Fruit fly (Drosophila melanogaster) ovary, adult (tissue): ENCODE data around the gene zld.

ENCODE experiments used
- CG17801 ChIP-seq: fragments of 200-800 bp; optimal IDR thresholded peaks from 2 replicates; lab custom pipeline; 2019; ENCODE audit warnings: missing biosample characterization, mild to moderate bottlenecking, missing genetic modification characterization, moderate library complexity; ENCODE audit not compliant: partially characterized antibody

Gene zld

dm6 chrX:19782736-19783325 is 517 bp downstream of the zld start:
- TF ChIP-seq CG17801 (GFP tag; lab: Kevin White, UChicago), result no peak

- TF ChIP-seq CG17801 (GFP tag; lab: Kevin White, UChicago), result no peak
These were observed 1.5 kb downstream of the zld start for dm6 chrX:19781861-19782260.

dm6 chrX:19775055-19775645 is 8.2 kb downstream of the zld start:
- no peak for TF ChIP-seq CG17801 (GFP tag; lab: Kevin White, UChicago)

- TF ChIP-seq CG17801 (GFP tag; lab: Kevin White, UChicago), result no peak
These were observed 9.3 kb downstream of the zld start for dm6 chrX:19773734-19774702.

- no peak for TF ChIP-seq CG17801 (GFP tag; lab: Kevin White, UChicago)
These were observed 11.2 kb downstream of the zld start for dm6 chrX:19772002-19772622.

dm6 chrX:19769821-19770519 is 13.4 kb downstream of the zld start:
- TF ChIP-seq CG17801 (GFP tag; lab: Kevin White, UChicago), result no peak

dm6 chrX:19765490-19766212 is 17.7 kb downstream of the zld start:
- TF ChIP-seq CG17801 (GFP tag; lab: Kevin White, UChicago), result no peak

dm6 chrX:19764824-19765489 is 18.4 kb downstream of the zld start, which contains the start of gene CG12702:
CG12702 (minus strand) TSS chrX:19764874.
- TF ChIP-seq CG17801 (GFP tag; lab: Kevin White, UChicago), result no peak

- TF ChIP-seq CG17801 (GFP tag; lab: Kevin White, UChicago), result no peak
These were observed 19.8 kb downstream of the zld start for dm6 chrX:19763440-19764002.

- no peak for TF ChIP-seq CG17801 (GFP tag; lab: Kevin White, UChicago)
These were observed 21.2 kb downstream of the zld start for dm6 chrX:19762167-19762566.

- no peak for TF ChIP-seq CG17801 (GFP tag; lab: Kevin White, UChicago)
These were observed 28.5 kb downstream of the zld start for dm6 chrX:19754705-19755403.

dm6 chrX:19754152-19754579 is 29.2 kb downstream of the zld start:
- no peak for TF ChIP-seq CG17801 (GFP tag; lab: Kevin White, UChicago)
